Fruit fly (Drosophila melanogaster) whole organism, larva: ENCODE results near the gene IntS9.

Experiments used
- noc ChIP-seq: fragments of 200-800 bp; sonication (Bioruptor generic); optimal IDR thresholded peaks from 3 replicates; lab custom pipeline; 2019; ENCODE audit warnings: missing biosample characterization, mild to moderate bottlenecking, missing genetic modification characterization, moderate library complexity

The IntS9 gene

dm6 chr3L:16136819-16137553, 31.6 kb upstream of the IntS9 start:
- peak; percentile 82 for TF ChIP-seq noc (tag; lab: Kevin White, UChicago)

- no peak for TF ChIP-seq noc (tag; lab: Kevin White, UChicago)
Measured at dm6 chr3L:16132067-16132418, 26.6 kb upstream of the IntS9 start.

dm6 chr3L:16131264-16132066, 26.0 kb upstream of the IntS9 start, which contains the start of the genes Trs20 and elg1:
TSS of gene Trs20 (minus strand) at chr3L:16131632.
TSS of gene elg1 (plus strand) at chr3L:16132028.
- TF ChIP-seq noc (tag; lab: Kevin White, UChicago): peak; percentile 43

dm6 chr3L:16128973-16129745, 23.7 kb upstream of the IntS9 start, which contains the start of gene SsRbeta:
TSS of gene SsRbeta (plus strand) at chr3L:16129617.
- TF ChIP-seq noc (tag; lab: Kevin White, UChicago): no peak

dm6 chr3L:16128481-16128972, 23.1 kb upstream of the IntS9 start, which contains the start of gene Pgm1:
TSS of gene Pgm1 (minus strand) at chr3L:16128531.
- TF ChIP-seq noc (tag; lab: Kevin White, UChicago): peak; percentile 87

- no peak for TF ChIP-seq noc (tag; lab: Kevin White, UChicago)
Measured at dm6 chr3L:16121791-16122190, 16.4 kb upstream of the IntS9 start, which contains the start of gene Strump. TSS of gene Strump (plus strand) at chr3L:16122002.

dm6 chr3L:16113607-16114337, 8.3 kb upstream of the IntS9 start:
- no peak for TF ChIP-seq noc (tag; lab: Kevin White, UChicago)

dm6 chr3L:16113003-16113606, 7.7 kb upstream of the IntS9 start, which contains the start of gene Taf4:
TSS of gene Taf4 (plus strand) at chr3L:16113212.
- no peak for TF ChIP-seq noc (tag; lab: Kevin White, UChicago)

dm6 chr3L:16112069-16112820, 6.8 kb upstream of the IntS9 start, which contains the start of gene Zn72D:
TSS of gene Zn72D (minus strand) at chr3L:16112626.
- no peak for TF ChIP-seq noc (tag; lab: Kevin White, UChicago)

- no peak for TF ChIP-seq noc (tag; lab: Kevin White, UChicago)
Measured at dm6 chr3L:16100059-16100458, 5.4 kb downstream of the IntS9 start, which contains the start of gene IleRS-m. TSS of gene IleRS-m (plus strand) at chr3L:16100280.

- no peak for TF ChIP-seq noc (tag; lab: Kevin White, UChicago)
Measured at dm6 chr3L:16097393-16097884, 8.0 kb downstream of the IntS9 start, which contains the start of the genes CG13074 and ATPsynbetaL. TSS of gene CG13074 (minus strand) at chr3L:16097493. TSS of gene ATPsynbetaL (plus strand) at chr3L:16097834.

- TF ChIP-seq noc (tag; lab: Kevin White, UChicago): peak; percentile 39
Measured at dm6 chr3L:16090330-16090803, 15.1 kb downstream of the IntS9 start, which contains the start of the genes CG5235 and ClC-c. TSS of gene CG5235 (minus strand) at chr3L:16090392. TSS of gene ClC-c (plus strand) at chr3L:16090454.
